Fruit fly (Drosophila melanogaster) whole organism, embryonic: ENCODE measurements around the gene CG32202.

Experiments
- ATbp ChIP-seq: fragments of 200-800 bp; sonication (Bioruptor generic); optimal IDR thresholded peaks from 2 replicates; lab custom pipeline; 2017; ENCODE audit warnings: missing biosample characterization, mild to moderate bottlenecking, missing genetic modification characterization, missing genetic modification reagents
- Abd-B ChIP-seq: fragments of 200-800 bp; sonication (Bioruptor generic); optimal IDR thresholded peaks from 2 replicates; lab custom pipeline; 2018; ENCODE audit warnings: missing biosample characterization, mild to moderate bottlenecking, missing genetic modification characterization, moderate library complexity
- BEAF-32 ChIP-seq: fragments of 200-800 bp; sonication (Bioruptor generic); optimal IDR thresholded peaks from 3 replicates; lab custom pipeline; 2017; ENCODE audit warnings: missing biosample characterization, missing genetic modification characterization, mild to moderate bottlenecking, moderate library complexity, missing genetic modification reagents
- Bteb2 ChIP-seq: fragments of 200-800 bp; sonication (Bioruptor generic); optimal IDR thresholded peaks from 2 replicates; lab custom pipeline; 2016; ENCODE audit warnings: missing biosample characterization, missing genetic modification characterization
- CG11085 ChIP-seq: fragments of 200-800 bp; sonication (Bioruptor generic); IDR thresholded peaks from 2 replicates; pipeline ENCODE4 v1.3.6; 2022; ENCODE audit warnings: missing biosample characterization, missing genetic modification characterization
- CG12299 ChIP-seq: fragments of 200-800 bp; sonication (Bioruptor generic); optimal IDR thresholded peaks from 2 replicates; lab custom pipeline; 2018; ENCODE audit warnings: missing biosample characterization, mild to moderate bottlenecking, missing genetic modification characterization
- CG13287 ChIP-seq: fragments of 200-800 bp; sonication (Bioruptor generic); IDR thresholded peaks from 2 replicates; pipeline ENCODE4 v1.3.6; 2022; ENCODE audit warnings: missing biosample characterization, missing genetic modification characterization; ENCODE audit not compliant: partially characterized antibody
- CG18262 ChIP-seq: fragments of 200-800 bp; optimal IDR thresholded peaks from 3 replicates; lab custom pipeline; 2019; ENCODE audit warnings: missing biosample characterization, mild to moderate bottlenecking, missing genetic modification characterization, moderate library complexity
- CG18599 ChIP-seq: fragments of 200-800 bp; sonication (Bioruptor generic); optimal IDR thresholded peaks from 3 replicates; lab custom pipeline; 2017; ENCODE audit warnings: missing biosample characterization, missing genetic modification characterization, mild to moderate bottlenecking, moderate library complexity, missing genetic modification reagents
- CG2875 ChIP-seq: fragments of 200-800 bp; sonication (Bioruptor generic); optimal IDR thresholded peaks from 2 replicates; lab custom pipeline; 2017; ENCODE audit warnings: missing biosample characterization, mild to moderate bottlenecking, missing genetic modification characterization, missing genetic modification reagents
- CG30020 ChIP-seq: fragments of 200-800 bp; optimal IDR thresholded peaks from 2 replicates; lab custom pipeline; 2019; ENCODE audit warnings: missing biosample characterization, mild to moderate bottlenecking, missing genetic modification characterization, moderate library complexity
- CG32767 ChIP-seq: fragments of 200-800 bp; sonication (Bioruptor generic); IDR thresholded peaks from 2 replicates; pipeline ENCODE4 v1.3.6; 2022; ENCODE audit warnings: missing biosample characterization, missing genetic modification characterization
- CG3995 ChIP-seq: fragments of 200-800 bp; sonication (Bioruptor generic); optimal IDR thresholded peaks from 3 replicates; lab custom pipeline; 2016; ENCODE audit warnings: missing biosample characterization, missing genetic modification characterization
- CG4360 ChIP-seq: fragments of 200-800 bp; sonication (Bioruptor generic); IDR thresholded peaks from 2 replicates; pipeline ENCODE4 v1.3.6; 2022; ENCODE audit warnings: missing biosample characterization, missing genetic modification characterization
- CG7357 ChIP-seq: fragments of 200-800 bp; sonication (Bioruptor generic); IDR thresholded peaks from 3 replicates; pipeline ENCODE4 v1.3.6; 2022; ENCODE audit warnings: missing biosample characterization, missing genetic modification characterization
- CG8281 ChIP-seq: fragments of 200-800 bp; sonication (Bioruptor generic); optimal IDR thresholded peaks from 2 replicates; lab custom pipeline; 2018; ENCODE audit warnings: missing biosample characterization, mild to moderate bottlenecking, missing genetic modification characterization, moderate library complexity
- CG8924 ChIP-seq: fragments of 200-800 bp; optimal IDR thresholded peaks from 3 replicates; lab custom pipeline; 2019; ENCODE audit warnings: missing biosample characterization, mild to moderate bottlenecking, missing genetic modification characterization, moderate library complexity
- CG9727 ChIP-seq: fragments of 200-800 bp; sonication (Bioruptor generic); optimal IDR thresholded peaks from 3 replicates; lab custom pipeline; 2017; ENCODE audit warnings: missing biosample characterization, mild to moderate bottlenecking, missing genetic modification characterization
- CHES-1-like ChIP-seq: fragments of 200-800 bp; sonication (Bioruptor generic); optimal IDR thresholded peaks from 2 replicates; lab custom pipeline; 2016; ENCODE audit warnings: missing biosample characterization, missing genetic modification characterization
- D19B ChIP-seq: fragments of 200-800 bp; sonication (Bioruptor generic); optimal IDR thresholded peaks from 2 replicates; lab custom pipeline; 2017; ENCODE audit warnings: missing biosample characterization, mild to moderate bottlenecking, missing genetic modification characterization
- Dref ChIP-seq: fragments of 200-800 bp; sonication (Bioruptor generic); IDR thresholded peaks from 2 replicates; pipeline ENCODE4 v1.3.6; 2022; ENCODE audit warnings: missing biosample characterization, missing genetic modification characterization
- Drgx ChIP-seq: fragments of 200-800 bp; sonication (Bioruptor generic); IDR thresholded peaks from 2 replicates; pipeline ENCODE4 v1.3.6; 2022; ENCODE audit warnings: missing biosample characterization, missing genetic modification characterization
- GATAe ChIP-seq: fragments of 200-800 bp; sonication (Bioruptor generic); conservative IDR thresholded peaks from 2 replicates; pipeline ENCODE4 v1.3.6; 2022; ENCODE audit warnings: missing biosample characterization, missing genetic modification characterization
- Max ChIP-seq: fragments of 200-800 bp; sonication (Bioruptor generic); optimal IDR thresholded peaks from 2 replicates; lab custom pipeline; 2016; ENCODE audit warnings: missing biosample characterization, mild to moderate bottlenecking, missing genetic modification characterization
- Oaz ChIP-seq: fragments of 200-800 bp; sonication (Bioruptor generic); IDR thresholded peaks from 2 replicates; pipeline ENCODE4 v1.3.6; 2022; ENCODE audit warnings: missing biosample characterization, missing genetic modification characterization
- Side ChIP-seq: fragments of 200-800 bp; sonication (Bioruptor generic); optimal IDR thresholded peaks from 2 replicates; lab custom pipeline; 2016; ENCODE audit warnings: missing biosample characterization, missing genetic modification characterization
- Six4 ChIP-seq: fragments of 200-800 bp; sonication (Bioruptor generic); optimal IDR thresholded peaks from 2 replicates; lab custom pipeline; 2016; ENCODE audit warnings: missing biosample characterization, missing genetic modification characterization
- TFAM ChIP-seq: fragments of 200-800 bp; sonication (Bioruptor generic); optimal IDR thresholded peaks from 2 replicates; lab custom pipeline; 2017; ENCODE audit warnings: missing biosample characterization, missing genetic modification characterization, inconsistent platforms
- Tbp ChIP-seq: fragments of >200 bp; optimal IDR thresholded peaks from 2 replicates; lab custom pipeline; 2018; ENCODE audit warnings: missing biosample characterization, missing genetic modification characterization
- YL-1 ChIP-seq: fragments of 200-800 bp; sonication (Bioruptor generic); optimal IDR thresholded peaks from 3 replicates; lab custom pipeline; 2017; ENCODE audit warnings: missing biosample characterization, mild to moderate bottlenecking, missing genetic modification characterization
- ac ChIP-seq: fragments of 200-800 bp; sonication (Bioruptor generic); optimal IDR thresholded peaks from 3 replicates; lab custom pipeline; 2017; ENCODE audit warnings: missing biosample characterization, mild to moderate bottlenecking, missing genetic modification characterization
- crc ChIP-seq: fragments of 200-800 bp; sonication (Bioruptor generic); optimal IDR thresholded peaks from 2 replicates; lab custom pipeline; 2016; ENCODE audit warnings: missing biosample characterization, missing genetic modification characterization
- dmrt99B ChIP-seq: fragments of 200-800 bp; sonication (Bioruptor generic); optimal IDR thresholded peaks from 2 replicates; lab custom pipeline; 2018; ENCODE audit warnings: missing biosample characterization, mild to moderate bottlenecking, missing genetic modification characterization, moderate library complexity
- ems ChIP-seq: fragments of 200-800 bp; sonication (Bioruptor generic); optimal IDR thresholded peaks from 3 replicates; lab custom pipeline; 2016; ENCODE audit warnings: missing biosample characterization, missing genetic modification characterization
- fd96Cb ChIP-seq: fragments of 200-800 bp; sonication (Bioruptor generic); optimal IDR thresholded peaks from 2 replicates; lab custom pipeline; 2018; ENCODE audit warnings: missing biosample characterization, mild to moderate bottlenecking, missing genetic modification characterization, moderate library complexity
- fu2 ChIP-seq: fragments of 200-800 bp; sonication (Bioruptor generic); optimal IDR thresholded peaks from 2 replicates; lab custom pipeline; 2016; ENCODE audit warnings: missing biosample characterization, missing genetic modification characterization
- gce ChIP-seq: fragments of 200-800 bp; sonication (Bioruptor generic); IDR thresholded peaks from 3 replicates; pipeline ENCODE4 v1.3.6; 2022; ENCODE audit warnings: missing biosample characterization, missing genetic modification characterization
- gem ChIP-seq: fragments of 200-800 bp; sonication (Bioruptor generic); optimal IDR thresholded peaks from 2 replicates; lab custom pipeline; 2019; ENCODE audit warnings: missing biosample characterization, mild to moderate bottlenecking, missing genetic modification characterization, moderate library complexity
- lola ChIP-seq, 3 experiments: fragments of >200 bp in 2 of 3; fragments of 200-800 bp in 1 of 3; sonication (Bioruptor generic) in 1 of 3; optimal IDR thresholded peaks; 2 replicates each; lab custom pipeline; 2017 to 2019; ENCODE audit warnings: missing biosample characterization in 3 of 3, missing genetic modification characterization in 3 of 3, mild to moderate bottlenecking in 1 of 3, moderate library complexity in 1 of 3
- odd ChIP-seq: fragments of 200-800 bp; sonication (Bioruptor generic); optimal IDR thresholded peaks from 2 replicates; lab custom pipeline; 2017; ENCODE audit warnings: missing biosample characterization, mild to moderate bottlenecking, missing genetic modification characterization
- onecut ChIP-seq: fragments of 200-800 bp; sonication (Bioruptor generic); IDR thresholded peaks from 2 replicates; pipeline ENCODE4 v1.3.6; 2022; ENCODE audit warnings: missing biosample characterization, missing genetic modification characterization
- pros ChIP-seq: fragments of 200-800 bp; sonication (Bioruptor generic); optimal IDR thresholded peaks from 3 replicates; lab custom pipeline; 2019; ENCODE audit warnings: missing biosample characterization, mild to moderate bottlenecking, missing genetic modification characterization, moderate library complexity
- stc ChIP-seq: fragments of 200-800 bp; sonication (Bioruptor generic); IDR thresholded peaks from 2 replicates; pipeline ENCODE4 v1.3.6; 2022; ENCODE audit warnings: missing biosample characterization, missing genetic modification characterization
- tio ChIP-seq: fragments of 200-800 bp; sonication (Bioruptor generic); optimal IDR thresholded peaks from 2 replicates; lab custom pipeline; 2017; ENCODE audit warnings: missing biosample characterization, missing genetic modification characterization, inconsistent platforms
- tna ChIP-seq: fragments of 200-800 bp; sonication (Bioruptor generic); IDR thresholded peaks from 2 replicates; pipeline ENCODE4 v1.3.6; 2022; ENCODE audit warnings: missing biosample characterization, missing genetic modification characterization; ENCODE audit not compliant: partially characterized antibody
- trem ChIP-seq: fragments of 200-800 bp; optimal IDR thresholded peaks from 3 replicates; lab custom pipeline; 2019; ENCODE audit warnings: missing biosample characterization, mild to moderate bottlenecking, missing genetic modification characterization, moderate library complexity
- tx ChIP-seq: fragments of 200-800 bp; sonication (Bioruptor generic); optimal IDR thresholded peaks from 2 replicates; lab custom pipeline; 2016; ENCODE audit warnings: missing biosample characterization, missing genetic modification characterization
- zfh2 ChIP-seq: fragments of 200-800 bp; sonication (Bioruptor generic); optimal IDR thresholded peaks from 2 replicates; lab custom pipeline; 2016; ENCODE audit warnings: missing biosample characterization, missing genetic modification characterization

CG32202 gene

DNA sequence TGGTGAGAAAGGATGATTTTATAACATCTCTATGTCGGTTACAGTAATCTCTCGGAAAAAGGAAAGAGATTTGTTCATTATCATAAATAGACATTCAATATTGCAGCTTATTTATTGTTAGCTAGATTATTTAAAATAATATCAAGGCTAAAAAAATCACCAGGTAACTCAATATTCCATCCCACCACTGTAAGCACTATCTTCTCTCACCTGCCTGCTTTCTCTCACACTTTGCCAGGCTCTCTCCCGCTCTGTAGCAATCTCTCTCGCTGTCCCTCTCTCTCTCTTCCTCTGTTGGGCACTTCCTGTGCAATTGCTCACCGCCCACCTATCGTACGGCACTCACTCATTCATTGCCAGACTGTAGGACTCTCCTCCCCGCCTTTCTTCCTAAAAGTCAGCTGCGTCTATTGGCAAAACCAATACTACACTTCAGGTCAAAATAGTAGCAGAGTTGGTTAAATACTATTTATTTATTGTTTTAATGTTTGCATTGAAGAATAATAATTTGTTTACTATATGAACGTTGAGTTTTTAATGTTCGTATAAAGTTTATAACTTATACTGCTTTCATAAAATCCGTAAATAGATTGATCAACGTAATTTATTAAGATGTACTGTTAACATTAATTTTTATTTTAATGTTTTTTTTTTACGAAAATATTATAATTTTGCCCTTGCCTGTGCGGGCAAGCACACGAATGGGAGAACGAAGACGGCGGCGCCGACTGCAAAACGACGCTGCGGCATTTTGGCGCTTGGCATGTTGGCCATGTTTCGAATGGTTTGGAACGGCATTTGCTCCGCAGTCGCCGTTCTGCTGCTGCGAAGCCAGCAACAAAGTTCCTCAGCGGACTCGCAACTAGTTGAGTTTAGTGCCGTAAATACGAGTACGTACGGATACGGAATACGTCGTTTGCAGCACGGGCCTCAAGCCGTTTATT is 41.1 kb upstream of the CG32202 start (continued):
- peak; percentile 71 for TF ChIP-seq CG18262 (tag; lab: Kevin White, UChicago)
- TF ChIP-seq CG3995 (GFP tag; lab: Kevin White, UChicago): peak; percentile 57
- TF ChIP-seq tio (GFP tag; lab: Kevin White, UChicago): peak; percentile 75
- TF ChIP-seq tna (GFP tag; lab: Robert Waterston, UW): no peak
- peak; percentile 80 for TF ChIP-seq Max (GFP tag; lab: Kevin White, UChicago)
- TF ChIP-seq odd (GFP tag; lab: Kevin White, UChicago): peak; percentile 85
- peak; percentile 98 for TF ChIP-seq gce (GFP tag; lab: Robert Waterston, UW)
- TF ChIP-seq lola (GFP tag; optimal IDR thresholded peaks at IDR 0.05; lab: Kevin White, UChicago): peak in 1 of 3 experiments; percentile 69
- TF ChIP-seq D19B (GFP tag; lab: Kevin White, UChicago): peak; percentile 86
- peak; percentile 89 for TF ChIP-seq crc (GFP tag; lab: Kevin White, UChicago)
- peak; percentile 83 for TF ChIP-seq GATAe (GFP tag; lab: Robert Waterston, UW)
- TF ChIP-seq CG2875: peak; percentile 53
- TF ChIP-seq Side (GFP tag; lab: Kevin White, UChicago): peak; percentile 76
- peak; percentile 44 for TF ChIP-seq pros
- peak; percentile 53 for TF ChIP-seq TFAM (GFP tag; lab: Kevin White, UChicago)
- TF ChIP-seq ac (GFP tag; lab: Kevin White, UChicago): peak; percentile 53
- peak; percentile 96 for TF ChIP-seq CG18599 (GFP tag; lab: Kevin White, UChicago)
- peak; percentile 21 for TF ChIP-seq YL-1 (GFP tag; lab: Kevin White, UChicago)
- no peak; the same call in 1 of the 2 replicates for TF ChIP-seq Dref (GFP tag; lab: Robert Waterston, UW)
- TF ChIP-seq gem (tag; lab: Kevin White, UChicago): peak; percentile 95
- peak; percentile 97 for TF ChIP-seq stc (GFP tag; lab: Robert Waterston, UW)
- peak; percentile 91 for TF ChIP-seq Oaz
- peak; percentile 95 for TF ChIP-seq fu2
- TF ChIP-seq dmrt99B: peak; percentile 93
- peak; percentile 28 for TF ChIP-seq CG30020 (tag; lab: Kevin White, UChicago)
- peak; percentile 96 for TF ChIP-seq Bteb2
- peak; percentile 74 for TF ChIP-seq CG4360 (GFP tag; lab: Robert Waterston, UW)
- peak; percentile 88 for TF ChIP-seq ems
- peak; percentile 93 for TF ChIP-seq tx (GFP tag; lab: Kevin White, UChicago)
- TF ChIP-seq fd96Cb (tag; lab: Kevin White, UChicago): peak; percentile 84
- peak; percentile 87 for TF ChIP-seq zfh2 (GFP tag; lab: Kevin White, UChicago)
- TF ChIP-seq CG11085 (GFP tag; lab: Robert Waterston, UW): peak; percentile 97
- peak; percentile 16; the same call in 1 of the 2 replicates for TF ChIP-seq CG13287
- TF ChIP-seq CG8281 (tag; lab: Kevin White, UChicago): peak; percentile 69
- peak; percentile 70 for TF ChIP-seq CG8924 (tag; lab: Kevin White, UChicago)
- TF ChIP-seq Drgx (GFP tag; lab: Robert Waterston, UW): peak; percentile 98
- TF ChIP-seq Tbp (GFP tag; lab: Kevin White, UChicago): no peak
- peak; percentile 91 for TF ChIP-seq CG9727 (GFP tag; lab: Kevin White, UChicago)
- TF ChIP-seq Six4 (GFP tag; lab: Kevin White, UChicago): peak; percentile 84
- TF ChIP-seq Abd-B: peak; percentile 81
- no peak for TF ChIP-seq BEAF-32 (GFP tag; lab: Kevin White, UChicago)
- peak; percentile 88 for TF ChIP-seq CG7357 (GFP tag; lab: Robert Waterston, UW)
- TF ChIP-seq CG12299: peak; percentile 90
- TF ChIP-seq CHES-1-like (GFP tag; lab: Kevin White, UChicago): peak; percentile 95
- TF ChIP-seq CG32767: peak; percentile 91
- peak; percentile 23 for TF ChIP-seq trem
- TF ChIP-seq ATbp: peak; percentile 78
- TF ChIP-seq onecut (GFP tag; lab: Robert Waterston, UW): peak; percentile 83
